Worm (Caenorhabditis elegans) whole organism, L2 larva: ENCODE data around the gene F07H5.7.

ENCODE experiments used
- ZK546.5 ChIP-seq: sonication (generic microtip); optimal IDR thresholded peaks from 2 replicates; lab custom pipeline; 2017; ENCODE audit warnings: missing biosample characterization, missing genetic modification characterization
- crh-2 ChIP-seq: sonication (generic microtip); optimal IDR thresholded peaks from 2 replicates; lab custom pipeline; 2017; ENCODE audit warnings: missing biosample characterization, missing genetic modification characterization
- egl-27 ChIP-seq: sonication (generic microtip); optimal IDR thresholded peaks from 3 replicates; lab custom pipeline; 2017; ENCODE audit warnings: missing biosample characterization, missing genetic modification reagents, missing genetic modification characterization
- elt-3 ChIP-seq: sonication (generic microtip); optimal IDR thresholded peaks from 2 replicates; lab custom pipeline; 2017; ENCODE audit warnings: missing biosample characterization, missing genetic modification characterization
- lin-11 ChIP-seq: fragments of 150-350 bp; sonication (generic microtip); optimal IDR thresholded peaks from 2 replicates; lab custom pipeline; 2014; ENCODE audit warnings: missing biosample characterization, missing genetic modification characterization, inconsistent platforms, mixed read lengths
- lin-39 ChIP-seq: fragments of 150-350 bp; optimal IDR thresholded peaks from 2 replicates; lab custom pipeline; 2014; ENCODE audit warnings: missing biosample characterization, missing genetic modification reagents, missing genetic modification characterization
- mdl-1 ChIP-seq, 2 experiments: fragments of 150-350 bp in 1 of 2; sonication (generic microtip) in 1 of 2; optimal IDR thresholded peaks; 2 replicates each; lab custom pipeline; 2017; ENCODE audit warnings: missing biosample characterization in 2 of 2, missing genetic modification characterization in 2 of 2
- nhr-129 ChIP-seq: fragments of 150-350 bp; optimal IDR thresholded peaks from 2 replicates; lab custom pipeline; 2014; ENCODE audit warnings: missing biosample characterization, missing genetic modification characterization
- snpc-4 ChIP-seq: fragments of 150-350 bp; optimal IDR thresholded peaks from 2 replicates; lab custom pipeline; 2014; ENCODE audit warnings: missing biosample characterization, missing genetic modification characterization
- unc-39 ChIP-seq: fragments of 150-350 bp; optimal IDR thresholded peaks from 2 replicates; lab custom pipeline; 2014; ENCODE audit warnings: missing biosample characterization, missing genetic modification characterization
- ztf-11 ChIP-seq: sonication (generic microtip); optimal IDR thresholded peaks from 2 replicates; lab custom pipeline; 2017; ENCODE audit warnings: missing biosample characterization, missing genetic modification characterization

DNA sequence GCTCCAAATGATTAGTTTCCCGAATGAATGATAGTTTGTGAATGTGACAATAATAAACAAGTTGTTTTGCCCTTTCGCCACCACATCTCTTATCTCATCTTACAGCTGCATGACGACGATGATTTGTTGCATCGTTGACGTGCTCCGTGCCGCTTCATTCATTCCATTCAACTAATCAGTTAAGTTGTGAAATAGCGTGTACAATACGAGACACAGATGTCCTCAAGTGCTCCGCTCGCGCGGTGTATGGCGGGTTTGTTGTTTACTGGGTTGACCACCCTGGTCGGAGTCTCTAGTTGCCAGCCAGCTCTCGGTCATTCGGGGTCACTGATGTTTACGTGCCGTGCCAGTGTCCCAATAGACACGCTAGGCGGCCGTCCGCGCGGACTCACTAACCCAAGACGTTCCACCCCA is 46.0 kb downstream of the F07H5.7 start:
- TF ChIP-seq nhr-129 (tag; lab: Kevin White, UChicago) (no peak), ztf-11 (no peak), crh-2 (tag; lab: Kevin White, UChicago) (no peak), lin-39 (tag; lab: Kevin White, UChicago) (no peak), egl-27 (tag; lab: Kevin White, UChicago) (no peak), elt-3 (tag; lab: Kevin White, UChicago) (no peak), ZK546.5 (tag; lab: Kevin White, UChicago) (no peak), unc-39 (tag; lab: Kevin White, UChicago) (no peak), snpc-4 (no peak), mdl-1 (tag; optimal IDR thresholded peaks at IDR 0.05; lab: Kevin White, UChicago) (no peak), lin-11 (tag; lab: Kevin White, UChicago) (no peak)
